Worm (Caenorhabditis elegans) whole organism, young adult: ENCODE measurements around the gene F49C12.1.

ENCODE experiments used
- B0261.1 ChIP-seq: sonication (generic microtip); optimal IDR thresholded peaks from 2 replicates; lab custom pipeline; 2016; ENCODE audit warnings: mild to moderate bottlenecking, missing genetic modification characterization, moderate library complexity, missing compliant biosample characterization
- C17E4.6 ChIP-seq: fragments of 200-800 bp; sonication (Bioruptor generic); IDR thresholded peaks from 2 replicates; pipeline ENCODE4 v1.3.6; 2022; ENCODE audit warnings: missing genetic modification reagents, missing genetic modification characterization, missing compliant biosample characterization
- F33H1.4 ChIP-seq: fragments of 200-800 bp; sonication (Bioruptor generic); IDR thresholded peaks from 2 replicates; pipeline ENCODE4 v1.3.6; 2022; ENCODE audit warnings: missing genetic modification reagents, missing genetic modification characterization, missing compliant biosample characterization
- F37B4.10 ChIP-seq: fragments of 200-800 bp; sonication (Bioruptor generic); IDR thresholded peaks from 2 replicates; pipeline ENCODE4 v1.3.6; 2022; ENCODE audit warnings: missing genetic modification characterization, missing compliant biosample characterization
- F39B2.1 ChIP-seq: fragments of 200-800 bp; sonication (Bioruptor generic); IDR thresholded peaks from 2 replicates; pipeline ENCODE4 v1.3.6; 2022; ENCODE audit warnings: missing genetic modification reagents, missing genetic modification characterization, missing compliant biosample characterization
- K11D2.4 ChIP-seq: fragments of 200-800 bp; sonication (Bioruptor generic); IDR thresholded peaks from 2 replicates; pipeline ENCODE4 v1.3.6; 2022; ENCODE audit warnings: missing genetic modification reagents, missing genetic modification characterization, missing compliant biosample characterization
- Y67H2A.10 ChIP-seq: fragments of 200-800 bp; sonication (Bioruptor generic); conservative IDR thresholded peaks from 2 replicates; pipeline ENCODE4 v1.3.6; 2022; ENCODE audit warnings: missing genetic modification reagents, missing genetic modification characterization, missing compliant biosample characterization
- Y79H2A.3 ChIP-seq: fragments of 200-800 bp; sonication (Bioruptor generic); conservative IDR thresholded peaks from 2 replicates; pipeline ENCODE4 v1.3.6; 2022; ENCODE audit warnings: missing genetic modification reagents, missing genetic modification characterization, missing compliant biosample characterization
- ceh-58 ChIP-seq: fragments of 200-800 bp; sonication (Bioruptor generic); IDR thresholded peaks from 2 replicates; pipeline ENCODE4 v1.3.6; 2022; ENCODE audit warnings: missing genetic modification characterization, missing compliant biosample characterization
- chd-7 ChIP-seq: sonication (generic microtip); optimal IDR thresholded peaks from 2 replicates; lab custom pipeline; 2016; ENCODE audit warnings: mild to moderate bottlenecking, missing genetic modification characterization, moderate library complexity, missing compliant biosample characterization
- egrh-3 ChIP-seq: fragments of 200-800 bp; sonication (Bioruptor generic); IDR thresholded peaks from 2 replicates; pipeline ENCODE4 v1.3.6; 2022; ENCODE audit warnings: missing genetic modification reagents, missing genetic modification characterization, missing compliant biosample characterization
- ekl-4 ChIP-seq: fragments of 200-800 bp; sonication (Bioruptor generic); IDR thresholded peaks from 2 replicates; pipeline ENCODE4 v1.3.6; 2022; ENCODE audit warnings: missing genetic modification reagents, missing genetic modification characterization, missing compliant biosample characterization
- fkh-3 ChIP-seq: sonication (generic microtip); optimal IDR thresholded peaks from 2 replicates; lab custom pipeline; 2016; ENCODE audit warnings: mild to moderate bottlenecking, missing genetic modification characterization, missing compliant biosample characterization
- hmg-1.2 ChIP-seq: fragments of 200-800 bp; sonication (Bioruptor generic); IDR thresholded peaks from 2 replicates; pipeline ENCODE4 v1.3.6; 2022; ENCODE audit warnings: missing genetic modification reagents, missing genetic modification characterization, missing compliant biosample characterization
- hsf-1 ChIP-seq: fragments of 200-800 bp; sonication (Bioruptor generic); IDR thresholded peaks from 2 replicates; pipeline ENCODE4 v1.3.6; 2022; ENCODE audit warnings: missing genetic modification reagents, missing genetic modification characterization, missing compliant biosample characterization
- let-526 ChIP-seq: fragments of 200-800 bp; sonication (Bioruptor generic); IDR thresholded peaks from 2 replicates; pipeline ENCODE4 v1.3.6; 2022; ENCODE audit warnings: missing genetic modification reagents, missing genetic modification characterization, missing compliant biosample characterization
- let-607 ChIP-seq, 2 experiments: fragments of 200-800 bp in 1 of 2; sonication (Bioruptor generic) in 1 of 2; sonication (generic microtip) in 1 of 2; optimal IDR thresholded peaks; 2 replicates each; lab custom pipeline; 2016 to 2018; ENCODE audit warnings: mild to moderate bottlenecking in 2 of 2, missing compliant biosample characterization in 2 of 2, missing genetic modification characterization in 2 of 2, moderate library complexity in 2 of 2, missing genotype in 1 of 2
- lin-40 ChIP-seq: sonication (generic microtip); optimal IDR thresholded peaks from 2 replicates; lab custom pipeline; 2016; ENCODE audit warnings: missing genetic modification characterization, mild to moderate bottlenecking, missing compliant biosample characterization, missing genotype, missing genetic modification reagents
- lin-54 ChIP-seq: fragments of 200-800 bp; sonication (Bioruptor generic); optimal IDR thresholded peaks from 2 replicates; lab custom pipeline; 2018; ENCODE audit warnings: mild to moderate bottlenecking, missing genetic modification characterization, missing compliant biosample characterization
- lir-1 ChIP-seq: fragments of 200-800 bp; sonication (Bioruptor generic); conservative IDR thresholded peaks from 2 replicates; pipeline ENCODE4 v1.3.6; 2022; ENCODE audit warnings: missing genetic modification reagents, missing genetic modification characterization, missing compliant biosample characterization
- lsl-1 ChIP-seq: fragments of 200-800 bp; sonication (Bioruptor generic); optimal IDR thresholded peaks from 2 replicates; lab custom pipeline; 2018; ENCODE audit warnings: mild to moderate bottlenecking, missing genetic modification characterization, moderate library complexity, missing compliant biosample characterization
- madf-10 ChIP-seq: sonication (generic microtip); optimal IDR thresholded peaks from 2 replicates; lab custom pipeline; 2016; ENCODE audit warnings: mild to moderate bottlenecking, missing genetic modification characterization, missing compliant biosample characterization
- madf-6 ChIP-seq: fragments of 200-800 bp; sonication (Bioruptor generic); IDR thresholded peaks from 2 replicates; pipeline ENCODE4 v1.3.6; 2022; ENCODE audit warnings: missing genetic modification reagents, missing genetic modification characterization, missing compliant biosample characterization
- madf-8 ChIP-seq: fragments of 200-800 bp; sonication (Bioruptor generic); conservative IDR thresholded peaks from 2 replicates; pipeline ENCODE4 v1.3.6; 2022; ENCODE audit warnings: missing genetic modification reagents, missing genetic modification characterization, missing compliant biosample characterization
- nfya-2 ChIP-seq: fragments of 200-800 bp; sonication (Bioruptor generic); IDR thresholded peaks from 2 replicates; pipeline ENCODE4 v1.3.6; 2022; ENCODE audit warnings: missing genetic modification reagents, missing genetic modification characterization, missing compliant biosample characterization
- rcor-1 ChIP-seq: fragments of 200-800 bp; sonication (Bioruptor generic); IDR thresholded peaks from 2 replicates; pipeline ENCODE4 v1.3.6; 2022; ENCODE audit warnings: missing genetic modification reagents, missing genetic modification characterization, missing compliant biosample characterization
- repo-1 ChIP-seq: sonication (generic microtip); optimal IDR thresholded peaks from 2 replicates; lab custom pipeline; 2017; ENCODE audit warnings: mild to moderate bottlenecking, missing genetic modification characterization, missing compliant biosample characterization
- rpc-1 ChIP-seq, 2 experiments: fragments of 150-350 bp in 1 of 2; sonication (generic microtip) in 1 of 2; optimal IDR thresholded peaks; 2 replicates each; lab custom pipeline; 2014 to 2018; ENCODE audit warnings: missing biosample characterization in 1 of 2, missing genetic modification characterization in 1 of 2, missing genetic modification reagents in 1 of 2, missing genotype in 1 of 2
- sdz-38 ChIP-seq: sonication (generic microtip); optimal IDR thresholded peaks from 2 replicates; lab custom pipeline; 2016; ENCODE audit warnings: missing genotype, missing genetic modification characterization, missing compliant biosample characterization
- snpc-1.3 ChIP-seq: sonication (generic microtip); optimal IDR thresholded peaks from 2 replicates; lab custom pipeline; 2017; ENCODE audit warnings: missing genetic modification characterization, mild to moderate bottlenecking, missing compliant biosample characterization, antibody characterized with exemption, moderate library complexity, missing genotype, missing genetic modification reagents; ENCODE audit not compliant: insufficient read depth
- snpc-4 ChIP-seq, 5 experiments: fragments of 150-350 bp in 1 of 5; sonication (generic microtip) in 4 of 5; optimal IDR thresholded peaks; 2 replicates each; lab custom pipeline; 2014 to 2018; ENCODE audit warnings: missing genetic modification characterization in 5 of 5, missing biosample characterization in 3 of 5, antibody characterized with exemption in 2 of 5, mild to moderate bottlenecking in 2 of 5, missing compliant biosample characterization in 2 of 5, missing genotype in 2 of 5, moderate library complexity in 2 of 5, missing genetic modification reagents in 1 of 5
- sptf-2 ChIP-seq: fragments of 200-800 bp; sonication (Bioruptor generic); optimal IDR thresholded peaks from 2 replicates; lab custom pipeline; 2018; ENCODE audit warnings: mild to moderate bottlenecking, missing genetic modification characterization, missing compliant biosample characterization
- tbx-9 ChIP-seq: sonication (generic microtip); optimal IDR thresholded peaks from 2 replicates; lab custom pipeline; 2016; ENCODE audit warnings: borderline replicate concordance, missing genetic modification characterization, inconsistent platforms, missing compliant biosample characterization
- zfh-2 ChIP-seq: fragments of 200-800 bp; sonication (Bioruptor generic); conservative IDR thresholded peaks from 2 replicates; pipeline ENCODE4 v1.3.6; 2022; ENCODE audit warnings: missing genetic modification reagents, missing genetic modification characterization, missing compliant biosample characterization
- ztf-3 ChIP-seq: fragments of 200-800 bp; sonication (Bioruptor generic); optimal IDR thresholded peaks from 2 replicates; lab custom pipeline; 2018; ENCODE audit warnings: mild to moderate bottlenecking, missing genetic modification characterization, missing compliant biosample characterization

F49C12.1 gene

ce11 chrIV:9268916-9269315 is 27.2 kb downstream of the F49C12.1 start:
- TF ChIP-seq C17E4.6 (0 out of 2 replicates have a peak, but pooled peaks have one; percentile 25), hmg-1.2 (GFP tag; lab: Robert Waterston, UW) (peak; percentile 35; the same call in 1 of the 2 replicates), zfh-2 (GFP tag; lab: Robert Waterston, UW) (no peak), madf-10 (tag; lab: Kevin White, UChicago) (no peak), egrh-3 (peak; percentile 65; the same call in 1 of the 2 replicates), rcor-1 (GFP tag; lab: Robert Waterston, UW) (no peak), repo-1 (tag; lab: Kevin White, UChicago) (no peak), hsf-1 (GFP tag; lab: Robert Waterston, UW) (no peak)

- TF ChIP-seq snpc-1.3 (tag; lab: Kevin White, UChicago) (no peak), egrh-3 (peak; percentile 19; the same call in 1 of the 2 replicates)
These were observed 28.6 kb downstream of the F49C12.1 start for ce11 chrIV:9267581-9267980.

ce11 chrIV:9266464-9266863 is 29.7 kb downstream of the F49C12.1 start, which contains the start of gene Y11D7A.19:
TSS of gene Y11D7A.19 (minus strand) at chrIV:9266564.
- TF ChIP-seq F37B4.10 (GFP tag; lab: Robert Waterston, UW) (no peak), fkh-3 (tag; lab: Kevin White, UChicago) (no peak), let-607 (tag; optimal IDR thresholded peaks at IDR 0.05; lab: Kevin White, UChicago) (no peak), lin-40 (no peak), F33H1.4 (GFP tag; lab: Robert Waterston, UW) (no peak), sptf-2 (no peak), F39B2.1 (GFP tag; lab: Robert Waterston, UW) (no peak), snpc-4 (GFP tag; optimal IDR thresholded peaks at IDR 0.05; lab: Kevin White, UChicago) (no peak), snpc-4 (tag; optimal IDR thresholded peaks at IDR 0.05; lab: Kevin White, UChicago) (no peak), ztf-3 (GFP tag; lab: Kevin White, UChicago) (no peak), ceh-58 (GFP tag; lab: Robert Waterston, UW) (no peak), lir-1 (GFP tag; lab: Robert Waterston, UW) (no peak), sdz-38 (no peak), Y79H2A.3 (GFP tag; lab: Robert Waterston, UW) (no peak), ekl-4 (no peak)
- TF ChIP-seq, all 124 proteins: peak for 0

- TF ChIP-seq madf-6 (GFP tag; lab: Robert Waterston, UW) (peak; percentile 58), let-526 (GFP tag; lab: Robert Waterston, UW) (no peak), lsl-1 (peak; percentile 32), Y67H2A.10 (GFP tag; lab: Robert Waterston, UW) (no peak), B0261.1 (tag; lab: Kevin White, UChicago) (no peak), madf-8 (GFP tag; lab: Robert Waterston, UW) (peak; percentile 78), tbx-9 (no peak)
These were observed 31.6 kb downstream of the F49C12.1 start for ce11 chrIV:9264513-9264912.

- TF ChIP-seq nfya-2 (GFP tag; lab: Robert Waterston, UW) (no peak), zfh-2 (GFP tag; lab: Robert Waterston, UW) (peak; percentile 52; the same call in 1 of the 2 replicates), rpc-1 (optimal IDR thresholded peaks at IDR 0.05; lab: Kevin White, UChicago) (no peak), rpc-1 (tag; optimal IDR thresholded peaks at IDR 0.05; lab: Kevin White, UChicago) (no peak), C17E4.6 (no peak), madf-6 (GFP tag; lab: Robert Waterston, UW) (0 out of 2 replicates have a peak, but pooled peaks have one; percentile 19), K11D2.4 (no peak), lin-54 (GFP tag; lab: Kevin White, UChicago) (no peak), chd-7 (tag; lab: Kevin White, UChicago) (no peak)
These were observed 32.3 kb downstream of the F49C12.1 start, which contains the start of gene flh-1 for ce11 chrIV:9263812-9264320. TSS of gene flh-1 (minus strand) at chrIV:9264270.
